Fruit fly (Drosophila melanogaster): ENCODE measurements around the gene hdm.
A peak's percentile ranks its signal among the peaks of the same experiment; 100 is the strongest.

hdm gene

DNA sequence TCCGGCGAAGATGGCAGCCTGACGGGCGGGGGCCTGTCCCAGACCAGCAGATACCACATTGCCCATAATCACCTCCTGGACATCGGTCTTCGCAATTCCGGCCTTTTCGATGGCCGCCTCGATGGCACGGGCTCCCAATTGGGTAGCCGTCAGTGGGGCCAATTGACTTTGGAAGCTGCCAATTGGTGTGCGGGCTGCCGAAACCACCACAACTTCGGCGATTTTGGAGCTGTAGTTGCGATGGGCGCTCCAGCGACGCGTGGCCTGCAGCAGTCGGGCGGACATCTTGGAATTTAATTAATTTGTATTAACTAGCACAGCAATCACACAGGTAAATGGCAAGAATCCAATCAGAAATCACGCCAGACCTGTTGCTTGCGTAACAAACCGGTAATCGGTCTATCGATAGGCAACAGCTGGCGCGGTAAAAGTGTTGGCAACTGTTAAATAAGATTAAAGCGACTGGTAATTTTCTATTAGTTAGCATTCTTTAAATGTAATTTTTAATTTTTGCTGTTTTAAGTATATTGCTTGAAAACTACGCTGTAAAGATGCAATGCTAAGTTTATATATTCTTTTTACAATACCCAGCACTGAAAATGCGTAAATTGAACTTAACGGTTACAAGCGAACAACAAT is 31.4 kb downstream of the hdm start, which contains the start of gene Acat1 (continued):
- TF ChIP-seq NFAT (GFP tag; IDR thresholded peaks at IDR 0.05) (no peak), insv (GFP tag; optimal IDR thresholded peaks at IDR 0.05) (peak; percentile 56 to 94), Atf-2 (GFP tag; optimal IDR thresholded peaks at IDR 0.05) (peak; percentile 34), CG12659 (GFP tag; optimal IDR thresholded peaks at IDR 0.05) (peak; percentile 52), Dip2 (GFP tag; IDR thresholded peaks at IDR 0.05) (no peak), CG12769 (tag; optimal IDR thresholded peaks at IDR 0.05) (no peak), CG7372 (GFP tag; IDR thresholded peaks at IDR 0.05) (peak; percentile 34; the same call in 1 of the 2 replicates), CG13296 (GFP tag; optimal IDR thresholded peaks at IDR 0.05) (no peak), HHEX (GFP tag; optimal IDR thresholded peaks at IDR 0.05) (peak; percentile 38), Doc3 (GFP tag; IDR thresholded peaks at IDR 0.05; ENCODE audit: partially characterized antibody) (0 out of 3 replicates have a peak, but pooled peaks have one; percentile 17), CG1024 (GFP tag; IDR thresholded peaks at IDR 0.05) (no peak), ab (GFP tag; optimal IDR thresholded peaks at IDR 0.05) (no peak), CG32767 (GFP tag; IDR thresholded peaks at IDR 0.05) (no peak), C15 (GFP tag; IDR thresholded peaks at IDR 0.05) (no peak), yki (optimal IDR thresholded peaks at IDR 0.05) (no peak), danr (GFP tag; IDR thresholded peaks at IDR 0.05) (no peak), ind (GFP tag; optimal IDR thresholded peaks at IDR 0.05) (peak; percentile 56), Ets65A (GFP tag) (peak; percentile 75), lbe (GFP tag; optimal IDR thresholded peaks at IDR 0.05) (peak; percentile 81), vnd (GFP tag; IDR thresholded peaks at IDR 0.05; ENCODE audit: partially characterized antibody) (no peak), crp (GFP tag; optimal IDR thresholded peaks at IDR 0.05) (peak; percentile 11 to 83), CG11695 (GFP tag; IDR thresholded peaks at IDR 0.05) (peak; percentile 47; the same call in 1 of the 3 replicates), abd-A (tag; optimal IDR thresholded peaks at IDR 0.05) (no peak), dan (GFP tag; IDR thresholded peaks at IDR 0.05) (no peak), odd (GFP tag; optimal IDR thresholded peaks at IDR 0.05) (no peak), tup (GFP tag; optimal IDR thresholded peaks at IDR 0.05) (no peak), CG3726 (GFP tag; IDR thresholded peaks at IDR 0.05) (no peak), gt (GFP tag; IDR thresholded peaks at IDR 0.05) (no peak), chm (GFP tag; IDR thresholded peaks at IDR 0.05) (no peak), Fer2 (tag; optimal IDR thresholded peaks at IDR 0.05) (no peak), pho (GFP tag; optimal IDR thresholded peaks at IDR 0.05) (peak; percentile 40), ato (GFP tag; IDR thresholded peaks at IDR 0.05; ENCODE audit: partially characterized antibody) (0 out of 2 replicates have a peak, but pooled peaks have one; percentile 14), CG14667 (GFP tag; IDR thresholded peaks at IDR 0.05) (no peak), ERR (GFP tag; optimal IDR thresholded peaks at IDR 0.05) (no peak), CG2712 (tag; optimal IDR thresholded peaks at IDR 0.05) (peak; percentile 64), cwo (GFP tag; optimal IDR thresholded peaks at IDR 0.05) (peak; percentile 32), CG7839 (tag; optimal IDR thresholded peaks at IDR 0.05) (no peak), jigr1 (GFP tag; IDR thresholded peaks at IDR 0.05) (no peak), CG16779 (GFP tag; IDR thresholded peaks at IDR 0.05) (no peak), CG2889 (GFP tag; IDR thresholded peaks at IDR 0.05) (no peak), chif (GFP tag; optimal IDR thresholded peaks at IDR 0.05) (peak; percentile 8 to 38), CG6175 (GFP tag; IDR thresholded peaks at IDR 0.05) (no peak), CG6854 (GFP tag; optimal IDR thresholded peaks at IDR 0.05) (no peak), Ada2b (GFP tag; IDR thresholded peaks at IDR 0.05) (no peak), CG8359 (GFP tag; optimal IDR thresholded peaks at IDR 0.05; ENCODE audit: borderline replicate concordance) (no peak), CG7271 (tag; optimal IDR thresholded peaks at IDR 0.05) (peak; percentile 1), CG6813 (GFP tag; optimal IDR thresholded peaks at IDR 0.05) (peak; percentile 12), CG16815 (GFP tag; optimal IDR thresholded peaks at IDR 0.05) (peak; percentile 11), Abd-B (GFP tag; optimal IDR thresholded peaks at IDR 0.05) (peak; percentile 12), Antp (GFP tag; optimal IDR thresholded peaks at IDR 0.05) (peak; percentile 5)
